Fruit fly (Drosophila melanogaster) Kc167 (cell line): ENCODE results near the gene Ugt302E1.

Source experiments
- Sin3A ChIP-seq: fragments of >200 bp; optimal IDR thresholded peaks from 2 replicates; lab custom pipeline; 2018; ENCODE audit warnings: missing external identifiers
- h ChIP-seq: fragments of >200 bp; optimal IDR thresholded peaks from 3 replicates; lab custom pipeline; 2018; ENCODE audit warnings: missing external identifiers

dm6 chr3R:11177579-11177978 lies 23.2 kb downstream of the Ugt302E1 start:
- no peak for TF ChIP-seq h (lab: Kevin White, UChicago)
- TF ChIP-seq Sin3A (lab: Kevin White, UChicago): no peak
